Comparison of ENCODE assay signal across 1 fruit fly cellular context in genomic region chrX:8518025-8518661, dm6.
TF ChIP-seq lines count a peak whose summit lies in the region.

No protein-coding gene starts in this region.

TF ChIP-seq in whole organism, embryonic, 481 proteins besides CTCF, POLR2A, EP300 and RAD21 (continued from another document):
- TF ChIP-seq CG32532 (GFP tag; IDR thresholded peaks at IDR 0.05; lab: Robert Waterston, UW) = 0 out of 2 replicates have a peak, but pooled peaks have one; percentile 4
- peak; percentile 89 for TF ChIP-seq pros (GFP tag; optimal IDR thresholded peaks at IDR 0.05; lab: Kevin White, UChicago)
- peak; percentile 75; the same call in 1 of the 4 replicates for TF ChIP-seq chinmo (GFP tag; IDR thresholded peaks at IDR 0.05; lab: Robert Waterston, UW; ENCODE audit: partially characterized antibody)
- TF ChIP-seq CG12769 (tag; optimal IDR thresholded peaks at IDR 0.05; lab: Kevin White, UChicago) = peak; percentile 14
- peak; percentile 84 for TF ChIP-seq CG17385 (GFP tag; optimal IDR thresholded peaks at IDR 0.05; lab: Kevin White, UChicago)
TF ChIP-seq in whole organism, embryonic: peak in this region for 20.
